Worm (Caenorhabditis elegans): ENCODE results near the gene fbxa-184.

Gene fbxa-184

DNA sequence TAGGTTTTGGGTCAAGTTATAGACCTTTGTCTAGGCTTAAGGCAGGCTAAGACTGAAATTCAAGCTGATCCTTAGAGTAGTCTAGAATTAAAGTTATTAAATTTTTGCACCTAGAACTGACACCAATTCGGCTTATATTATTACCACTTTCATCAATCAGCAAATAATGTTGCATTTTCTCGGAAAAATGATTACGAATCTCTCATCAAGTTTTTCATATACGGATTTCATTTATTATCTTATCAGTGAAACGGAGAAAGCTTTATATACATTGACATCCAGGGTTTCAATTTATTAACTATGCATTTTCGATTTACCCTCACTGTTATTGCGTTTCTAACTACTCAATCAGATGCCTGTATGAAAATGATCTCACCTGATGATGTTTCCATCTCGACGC, 31.2 kb downstream of the fbxa-184 start, which contains the start of gene K07G6.1:
Gene K07G6.1 (plus strand): TSS at position 301 of the 400 bp plus-strand sequence.
- TF ChIP-seq unc-62 (GFP tag; optimal IDR thresholded peaks at IDR 0.05), result no peak

DNA sequence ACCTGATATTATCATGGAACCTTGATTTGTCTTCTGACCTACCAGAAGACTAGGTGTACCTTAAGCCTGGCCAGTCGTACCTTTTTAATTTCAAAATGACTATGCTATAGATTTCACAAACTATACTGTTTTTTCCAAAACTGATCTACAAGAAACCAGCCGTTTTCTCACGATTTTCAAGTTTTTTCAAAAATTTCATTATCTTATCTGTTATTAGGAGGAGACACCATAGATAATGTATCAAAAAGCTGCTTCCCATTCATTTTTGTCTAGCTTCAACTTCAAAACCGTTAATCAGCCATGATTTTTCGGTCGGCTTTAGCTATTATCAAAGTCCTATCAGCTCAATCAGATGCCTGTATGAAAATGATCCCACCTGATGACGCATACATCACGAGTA, 32.5 kb downstream of the fbxa-184 start, which contains the start of gene F36H5.12:
Gene F36H5.12 (plus strand): TSS at position 301 of the 400 bp plus-strand sequence.
- TF ChIP-seq unc-62 (GFP tag; optimal IDR thresholded peaks at IDR 0.05), result no peak

ce11 chrII:1744183-1744582, 34.1 kb downstream of the fbxa-184 start, which contains the start of gene clec-19:
Gene clec-19, plus strand, starts transcription at chrII:1744483.
- TF ChIP-seq unc-62 (GFP tag; optimal IDR thresholded peaks at IDR 0.05), result no peak

DNA sequence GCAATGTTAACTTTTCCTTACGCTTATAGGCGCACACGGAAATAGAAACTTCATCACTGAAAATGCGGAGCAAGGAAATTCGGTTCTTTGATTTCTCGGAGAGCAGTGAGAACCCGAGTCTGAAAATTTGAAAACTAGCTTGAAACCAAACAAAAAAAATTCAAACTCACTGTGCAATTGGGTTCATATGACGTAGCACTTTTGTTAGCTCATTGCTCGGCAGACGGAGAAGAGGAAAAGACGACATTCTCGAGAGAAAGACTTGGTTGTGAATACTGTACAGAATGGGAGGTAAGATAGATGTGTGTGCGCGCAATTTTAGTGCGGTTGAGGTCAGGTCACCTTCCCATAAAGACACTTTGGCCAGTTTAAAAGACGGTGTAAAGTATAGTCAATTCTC, 40.4 kb downstream of the fbxa-184 start, which contains the start of the genes F36H5.13 and F36H5.8:
Gene F36H5.13 (minus strand): TSS at position 101 of the 400 bp plus-strand sequence.
Gene F36H5.8 (minus strand): TSS at position 274 of the 400 bp plus-strand sequence.
- no peak for TF ChIP-seq unc-62 (GFP tag; optimal IDR thresholded peaks at IDR 0.05)

DNA sequence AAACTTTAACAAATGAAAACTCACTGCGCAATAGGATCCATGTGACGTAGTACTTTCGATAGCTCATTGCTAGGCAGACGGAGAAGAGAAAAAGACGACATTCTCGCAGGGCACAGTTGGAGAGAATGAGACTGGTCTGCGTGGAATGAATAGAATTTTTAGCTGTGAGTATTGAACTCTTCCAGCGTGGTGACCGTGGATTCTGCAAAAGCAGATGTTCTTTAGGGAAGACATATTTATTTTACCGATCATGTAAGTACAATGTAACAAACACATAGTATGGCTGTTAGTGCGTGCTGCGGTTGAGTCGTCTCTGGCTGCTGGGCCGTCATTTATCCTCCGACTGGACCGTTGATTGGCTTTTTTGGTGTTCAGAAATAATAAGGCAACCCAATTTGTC, 42.9 kb downstream of the fbxa-184 start, which contains the start of gene F36H5.9:
Gene F36H5.9 (minus strand): TSS at position 101 of the 400 bp plus-strand sequence.
- no peak for TF ChIP-seq unc-62 (GFP tag; optimal IDR thresholded peaks at IDR 0.05)

- TF ChIP-seq unc-62 (GFP tag; optimal IDR thresholded peaks at IDR 0.05), result no peak
Measured at ce11 chrII:1756072-1756471, 46.0 kb downstream of the fbxa-184 start, which contains the start of gene F36H5.17. Gene F36H5.17, minus strand, starts transcription at chrII:1756172.

DNA sequence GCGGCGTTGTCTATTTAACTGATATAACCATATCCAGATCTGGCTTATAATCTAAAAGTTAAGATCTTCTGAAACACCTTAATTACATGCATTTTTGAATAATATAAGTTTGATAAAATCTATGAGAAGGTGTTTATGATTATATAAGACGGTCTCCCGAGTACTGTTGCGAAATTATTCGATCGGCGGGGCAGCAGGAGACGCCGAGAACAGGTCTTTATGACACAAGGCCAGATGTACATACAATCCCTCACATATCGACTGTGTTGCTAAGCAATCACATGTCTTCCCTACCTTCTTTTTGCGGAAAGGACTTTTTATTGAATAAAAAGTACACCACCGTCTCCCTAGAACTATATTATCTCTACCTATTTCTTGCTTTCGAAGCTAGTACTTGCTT, 46.5 kb downstream of the fbxa-184 start, which contains the start of gene fbxb-53:
Gene fbxb-53 (plus strand): TSS at position 301 of the 400 bp plus-strand sequence.
- no peak for TF ChIP-seq unc-62 (GFP tag; optimal IDR thresholded peaks at IDR 0.05)

DNA sequence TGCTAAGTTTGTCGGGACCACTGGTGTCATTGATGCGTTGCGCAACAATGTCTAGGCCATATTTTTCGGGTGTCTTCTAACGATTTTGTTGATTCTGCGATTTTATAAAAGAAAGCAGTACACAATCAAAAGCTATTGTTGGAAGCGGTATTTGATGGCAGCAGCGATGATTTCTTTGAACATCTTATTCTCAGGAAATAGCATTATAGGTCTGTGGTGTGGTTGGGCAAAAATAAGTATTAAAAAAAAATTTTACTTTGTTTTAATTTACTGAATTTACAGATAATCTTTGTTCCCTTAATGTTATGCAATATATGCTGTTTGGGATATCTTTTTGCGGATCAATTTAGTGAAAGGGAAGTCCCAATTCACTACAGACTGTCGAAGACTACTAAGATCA, 47.0 kb downstream of the fbxa-184 start, which contains the start of gene F36H5.10:
Gene F36H5.10 (plus strand): TSS at position 301 of the 400 bp plus-strand sequence.
- no peak for TF ChIP-seq unc-62 (GFP tag; optimal IDR thresholded peaks at IDR 0.05)

ce11 chrII:1759602-1760001, 49.5 kb downstream of the fbxa-184 start, which contains the start of gene F36H5.18:
Gene F36H5.18, plus strand, starts transcription at chrII:1759902.
- no peak for TF ChIP-seq unc-62 (GFP tag; optimal IDR thresholded peaks at IDR 0.05)

Measured in whole organism, dauer.